Fruit fly (Drosophila melanogaster): ENCODE measurements around the gene 4E-T.

- peak; percentile 52 for TF ChIP-seq sens (GFP tag)
- no peak for TF ChIP-seq CG12155 (GFP tag; optimal IDR thresholded peaks at IDR 0.05)
- TF ChIP-seq pfk (GFP tag; optimal IDR thresholded peaks at IDR 0.05), result no peak
- no peak for TF ChIP-seq CG13624 (GFP tag; optimal IDR thresholded peaks at IDR 0.05)
- no peak for TF ChIP-seq H2.0 (GFP tag; IDR thresholded peaks at IDR 0.05)
- no peak for TF ChIP-seq run (tag; optimal IDR thresholded peaks at IDR 0.05)
These were observed 22.3 kb upstream of the 4E-T start for dm6 chr4:980475-980856.
